Fruit fly (Drosophila melanogaster) whole organism, embryonic: ENCODE measurements around the gene Sec24CD.

ENCODE experiments used
- Atf3 ChIP-seq: fragments of 200-800 bp; sonication (Bioruptor generic); optimal IDR thresholded peaks from 3 replicates; lab custom pipeline; 2016; ENCODE audit warnings: missing biosample characterization, missing genetic modification characterization
- B-H1 ChIP-seq: fragments of 200-800 bp; sonication (Bioruptor generic); IDR thresholded peaks from 3 replicates; pipeline ENCODE4 v1.3.6; 2022; ENCODE audit warnings: missing biosample characterization, missing genetic modification characterization
- Bgb ChIP-seq: fragments of 200-800 bp; sonication (Bioruptor generic); IDR thresholded peaks from 2 replicates; pipeline ENCODE4 v1.3.6; 2022; ENCODE audit warnings: missing biosample characterization, missing genetic modification characterization; ENCODE audit not compliant: partially characterized antibody
- CG10274 ChIP-seq: fragments of 200-800 bp; sonication (Bioruptor generic); optimal IDR thresholded peaks from 3 replicates; lab custom pipeline; 2017; ENCODE audit warnings: missing biosample characterization, mild to moderate bottlenecking, missing genetic modification characterization
- CG11398 ChIP-seq: fragments of 200-800 bp; sonication (Bioruptor generic); optimal IDR thresholded peaks from 2 replicates; lab custom pipeline; 2016; ENCODE audit warnings: missing biosample characterization, missing genetic modification characterization
- CG12391 ChIP-seq: fragments of 200-800 bp; sonication (Bioruptor generic); optimal IDR thresholded peaks from 3 replicates; lab custom pipeline; 2018; ENCODE audit warnings: missing biosample characterization, mild to moderate bottlenecking, missing genetic modification characterization, moderate library complexity
- CG12769 ChIP-seq: fragments of 200-800 bp; sonication (Bioruptor generic); optimal IDR thresholded peaks from 2 replicates; lab custom pipeline; 2019; ENCODE audit warnings: missing biosample characterization, mild to moderate bottlenecking, missing genetic modification characterization, moderate library complexity
- CG14667 ChIP-seq: fragments of 200-800 bp; sonication (Bioruptor generic); IDR thresholded peaks from 2 replicates; pipeline ENCODE4 v1.3.6; 2022; ENCODE audit warnings: missing biosample characterization, missing genetic modification characterization
- CG15514 ChIP-seq: fragments of 200-800 bp; sonication (Bioruptor generic); optimal IDR thresholded peaks from 3 replicates; lab custom pipeline; 2017; ENCODE audit warnings: missing biosample characterization, missing genetic modification characterization, mild to moderate bottlenecking, moderate library complexity, missing genetic modification reagents
- CG1647 ChIP-seq: fragments of 200-800 bp; sonication (Bioruptor generic); optimal IDR thresholded peaks from 3 replicates; lab custom pipeline; 2016; ENCODE audit warnings: missing biosample characterization, missing genetic modification characterization
- CG2116 ChIP-seq: fragments of 200-800 bp; sonication (Bioruptor generic); optimal IDR thresholded peaks from 3 replicates; lab custom pipeline; 2018; ENCODE audit warnings: missing biosample characterization, mild to moderate bottlenecking, missing genetic modification characterization
- CG32772 ChIP-seq: fragments of 200-800 bp; sonication (Bioruptor generic); IDR thresholded peaks from 2 replicates; pipeline ENCODE4 v1.3.6; 2022; ENCODE audit warnings: missing biosample characterization, missing genetic modification characterization
- CG34422 ChIP-seq: fragments of 200-800 bp; sonication (Bioruptor generic); IDR thresholded peaks from 3 replicates; pipeline ENCODE4 v1.3.6; 2022; ENCODE audit warnings: missing biosample characterization, missing genetic modification characterization
- CG3838 ChIP-seq: fragments of 200-800 bp; sonication (Bioruptor generic); optimal IDR thresholded peaks from 3 replicates; lab custom pipeline; 2016; ENCODE audit warnings: missing biosample characterization, missing genetic modification characterization
- CG4282 ChIP-seq: fragments of 200-800 bp; sonication (Bioruptor generic); optimal IDR thresholded peaks from 2 replicates; lab custom pipeline; 2016; ENCODE audit warnings: missing biosample characterization, missing genetic modification characterization
- CG8281 ChIP-seq: fragments of 200-800 bp; sonication (Bioruptor generic); optimal IDR thresholded peaks from 2 replicates; lab custom pipeline; 2018; ENCODE audit warnings: missing biosample characterization, mild to moderate bottlenecking, missing genetic modification characterization, moderate library complexity
- CG8924 ChIP-seq: fragments of 200-800 bp; optimal IDR thresholded peaks from 3 replicates; lab custom pipeline; 2019; ENCODE audit warnings: missing biosample characterization, mild to moderate bottlenecking, missing genetic modification characterization, moderate library complexity
- CG9215 ChIP-seq: fragments of 200-800 bp; sonication (Bioruptor generic); IDR thresholded peaks from 2 replicates; pipeline ENCODE4 v1.3.6; 2022; ENCODE audit warnings: missing biosample characterization, missing genetic modification characterization
- CTCF ChIP-seq: fragments of 200-800 bp; sonication (Bioruptor generic); optimal IDR thresholded peaks from 2 replicates; lab custom pipeline; 2017; ENCODE audit warnings: missing biosample characterization, mild to moderate bottlenecking, missing genetic modification characterization, moderate library complexity
- Camta ChIP-seq: fragments of 200-800 bp; sonication (Bioruptor generic); optimal IDR thresholded peaks from 2 replicates; lab custom pipeline; 2016; ENCODE audit warnings: missing biosample characterization, missing genetic modification characterization
- D19B ChIP-seq: fragments of 200-800 bp; sonication (Bioruptor generic); optimal IDR thresholded peaks from 2 replicates; lab custom pipeline; 2017; ENCODE audit warnings: missing biosample characterization, mild to moderate bottlenecking, missing genetic modification characterization
- Dek ChIP-seq: fragments of 200-800 bp; sonication (Bioruptor generic); optimal IDR thresholded peaks from 3 replicates; lab custom pipeline; 2019; ENCODE audit warnings: missing biosample characterization, mild to moderate bottlenecking, missing genetic modification characterization, moderate library complexity
- Dp ChIP-seq: fragments of 200-800 bp; sonication (Bioruptor generic); optimal IDR thresholded peaks from 2 replicates; lab custom pipeline; 2018; ENCODE audit warnings: missing biosample characterization, mild to moderate bottlenecking, missing genetic modification characterization, moderate library complexity
- ERR ChIP-seq: fragments of 200-800 bp; sonication (Bioruptor generic); optimal IDR thresholded peaks from 2 replicates; lab custom pipeline; 2016; ENCODE audit warnings: missing biosample characterization, missing genetic modification characterization
- Fer3 ChIP-seq: fragments of 200-800 bp; sonication (Bioruptor generic); optimal IDR thresholded peaks from 2 replicates; lab custom pipeline; 2018; ENCODE audit warnings: missing biosample characterization, mild to moderate bottlenecking, missing genetic modification characterization, moderate library complexity
- HHEX ChIP-seq: fragments of 200-800 bp; sonication (Bioruptor generic); optimal IDR thresholded peaks from 3 replicates; lab custom pipeline; 2017; ENCODE audit warnings: missing biosample characterization, mild to moderate bottlenecking, missing genetic modification characterization, missing genetic modification reagents
- HmgZ ChIP-seq: fragments of 200-800 bp; sonication (Bioruptor generic); optimal IDR thresholded peaks from 2 replicates; lab custom pipeline; 2018; ENCODE audit warnings: missing biosample characterization, mild to moderate bottlenecking, missing genetic modification characterization
- Jarid2 ChIP-seq: fragments of 200-800 bp; sonication (Bioruptor generic); optimal IDR thresholded peaks from 3 replicates; lab custom pipeline; 2017; ENCODE audit warnings: mild to moderate bottlenecking, missing biosample characterization, missing genetic modification reagents, missing genetic modification characterization
- NC2α ChIP-seq: fragments of 200-800 bp; sonication (Bioruptor generic); optimal IDR thresholded peaks from 2 replicates; lab custom pipeline; 2016; ENCODE audit warnings: missing biosample characterization, missing genetic modification characterization
- Pdp1 ChIP-seq, 2 experiments: fragments of 200-800 bp; sonication (Bioruptor generic); optimal IDR thresholded peaks; 3 replicates each; lab custom pipeline; 2016; ENCODE audit warnings: missing biosample characterization in 2 of 2, missing genetic modification characterization in 2 of 2, mild to moderate bottlenecking in 1 of 2, moderate library complexity in 1 of 2
- Sin3A ChIP-seq: fragments of >200 bp; optimal IDR thresholded peaks from 2 replicates; lab custom pipeline; 2018
- Six4 ChIP-seq: fragments of 200-800 bp; sonication (Bioruptor generic); optimal IDR thresholded peaks from 2 replicates; lab custom pipeline; 2016; ENCODE audit warnings: missing biosample characterization, missing genetic modification characterization
- Trl ChIP-seq, 3 experiments: fragments of >200 bp in 2 of 3; fragments of 200-800 bp in 1 of 3; sonication (Bioruptor generic) in 1 of 3; optimal IDR thresholded peaks; 2 replicates in 1 of 3; 3 replicates in 2 of 3; lab custom pipeline; 2016 to 2017; ENCODE audit warnings: missing biosample characterization in 1 of 3, missing genetic modification characterization in 1 of 3
- al ChIP-seq: fragments of 200-800 bp; sonication (Bioruptor generic); IDR thresholded peaks from 2 replicates; pipeline ENCODE4 v1.3.6; 2022; ENCODE audit warnings: missing biosample characterization, missing genetic modification characterization
- aop ChIP-seq: fragments of 200-800 bp; sonication (Bioruptor generic); IDR thresholded peaks from 2 replicates; pipeline ENCODE4 v1.3.6; 2022; ENCODE audit warnings: missing biosample characterization, missing genetic modification characterization
- ap ChIP-seq: fragments of 200-800 bp; sonication (Bioruptor generic); IDR thresholded peaks from 2 replicates; pipeline ENCODE4 v1.3.6; 2022; ENCODE audit warnings: missing biosample characterization, missing genetic modification characterization
- ato ChIP-seq: fragments of 200-800 bp; sonication (Bioruptor generic); IDR thresholded peaks from 2 replicates; pipeline ENCODE4 v1.3.6; 2022; ENCODE audit warnings: missing biosample characterization, missing genetic modification characterization; ENCODE audit not compliant: partially characterized antibody
- bab2 ChIP-seq: fragments of 200-800 bp; sonication (Bioruptor generic); optimal IDR thresholded peaks from 2 replicates; lab custom pipeline; 2016; ENCODE audit warnings: missing biosample characterization, missing genetic modification characterization
- bsh ChIP-seq, 2 experiments: fragments of 200-800 bp; sonication (Bioruptor generic); optimal IDR thresholded peaks; 2 replicates each; lab custom pipeline; 2017 to 2018; ENCODE audit warnings: mild to moderate bottlenecking in 2 of 2, missing biosample characterization in 2 of 2, missing genetic modification characterization in 2 of 2, moderate library complexity in 1 of 2
- dan ChIP-seq: fragments of 200-800 bp; sonication (Bioruptor generic); IDR thresholded peaks from 2 replicates; pipeline ENCODE4 v1.3.6; 2022; ENCODE audit warnings: missing biosample characterization, missing genetic modification characterization
- exex ChIP-seq: fragments of 200-800 bp; sonication (Bioruptor generic); optimal IDR thresholded peaks from 4 replicates; lab custom pipeline; 2018; ENCODE audit warnings: missing biosample characterization, mild to moderate bottlenecking, missing genetic modification characterization, moderate library complexity
- ham ChIP-seq: fragments of 200-800 bp; sonication (Bioruptor generic); IDR thresholded peaks from 2 replicates; pipeline ENCODE4 v1.3.6; 2022; ENCODE audit warnings: missing biosample characterization, missing genetic modification characterization
- her ChIP-seq: fragments of 200-800 bp; sonication (Bioruptor generic); optimal IDR thresholded peaks from 2 replicates; lab custom pipeline; 2016; ENCODE audit warnings: missing biosample characterization, missing genetic modification characterization
- pnt ChIP-seq: fragments of 200-800 bp; sonication (Bioruptor generic); optimal IDR thresholded peaks from 3 replicates; lab custom pipeline; 2016; ENCODE audit warnings: missing biosample characterization, missing genetic modification characterization
- ro ChIP-seq: fragments of 200-800 bp; sonication (Bioruptor generic); IDR thresholded peaks from 2 replicates; pipeline ENCODE4 v1.3.6; 2022; ENCODE audit warnings: missing biosample characterization, missing genetic modification characterization
- sens ChIP-seq: fragments of 200-800 bp; sonication (Bioruptor generic); peaks from one replicate; lab custom pipeline; 2016; ENCODE audit warnings: missing biosample characterization, missing genetic modification characterization
- slp2 ChIP-seq: fragments of 200-800 bp; sonication (Bioruptor generic); optimal IDR thresholded peaks from 2 replicates; lab custom pipeline; 2016; ENCODE audit warnings: missing biosample characterization, missing genetic modification characterization
- sob ChIP-seq: fragments of 200-800 bp; sonication (Bioruptor generic); IDR thresholded peaks from 2 replicates; pipeline ENCODE4 v1.3.6; 2022; ENCODE audit warnings: missing biosample characterization, missing genetic modification characterization
- stc ChIP-seq: fragments of 200-800 bp; sonication (Bioruptor generic); IDR thresholded peaks from 2 replicates; pipeline ENCODE4 v1.3.6; 2022; ENCODE audit warnings: missing biosample characterization, missing genetic modification characterization
- unpg ChIP-seq: fragments of 200-800 bp; sonication (Bioruptor generic); optimal IDR thresholded peaks from 3 replicates; lab custom pipeline; 2018; ENCODE audit warnings: missing biosample characterization, mild to moderate bottlenecking, missing genetic modification characterization, moderate library complexity
- wdn ChIP-seq: fragments of 200-800 bp; sonication (Bioruptor generic); IDR thresholded peaks from 2 replicates; pipeline ENCODE4 v1.3.6; 2022; ENCODE audit warnings: missing biosample characterization, missing genetic modification characterization
- zen2 ChIP-seq: fragments of 200-800 bp; sonication (Bioruptor generic); IDR thresholded peaks from 3 replicates; pipeline ENCODE4 v1.3.6; 2022; ENCODE audit warnings: missing biosample characterization, missing genetic modification characterization; ENCODE audit not compliant: partially characterized antibody

Sec24CD gene

dm6 chr2L:2192123-2192601 is 44.5 kb downstream of the Sec24CD start, which contains the start of gene CG10874 (continued):
- no peak for TF ChIP-seq ro
- TF ChIP-seq ap (GFP tag; lab: Robert Waterston, UW), result no peak
- TF ChIP-seq sob, result no peak
- no peak for TF ChIP-seq CTCF
- no peak for TF ChIP-seq Camta (GFP tag; lab: Kevin White, UChicago)
- TF ChIP-seq Jarid2, result no peak
- no peak for TF ChIP-seq ham (GFP tag; lab: Robert Waterston, UW)
- no peak for TF ChIP-seq Trl (optimal IDR thresholded peaks at IDR 0.05; lab: Kevin White, UChicago)
- TF ChIP-seq Trl (GFP tag; optimal IDR thresholded peaks at IDR 0.05; lab: Kevin White, UChicago), result no peak
- no peak for TF ChIP-seq CG1647
- peak; percentile 79 for TF ChIP-seq CG15514 (GFP tag; lab: Kevin White, UChicago)
- no peak for TF ChIP-seq Atf3 (GFP tag; lab: Kevin White, UChicago)
- TF ChIP-seq CG8924 (tag; lab: Kevin White, UChicago), result no peak
- TF ChIP-seq CG34422 (GFP tag; lab: Robert Waterston, UW), result no peak
- no peak for TF ChIP-seq Bgb (GFP tag; lab: Robert Waterston, UW)
- no peak for TF ChIP-seq Fer3
- no peak for TF ChIP-seq pnt (GFP tag; lab: Kevin White, UChicago)
- TF ChIP-seq Dek, result peak; percentile 17
- no peak for TF ChIP-seq Pdp1 (GFP tag; optimal IDR thresholded peaks at IDR 0.05; lab: Kevin White, UChicago)
- no peak for TF ChIP-seq slp2 (GFP tag; lab: Kevin White, UChicago)
- peak; percentile 70 for TF ChIP-seq Sin3A
- no peak for TF ChIP-seq CG14667
- peak; percentile 99 for TF ChIP-seq Dp (GFP tag; lab: Kevin White, UChicago)
- peak; percentile 95 for TF ChIP-seq D19B
- no peak for TF ChIP-seq unpg
- TF ChIP-seq B-H1 (GFP tag; lab: Robert Waterston, UW), result no peak
- TF ChIP-seq NC2α (GFP tag; lab: Kevin White, UChicago), result no peak
- TF ChIP-seq her (GFP tag; lab: Kevin White, UChicago), result peak; percentile 100
- no peak for TF ChIP-seq zen2
- TF ChIP-seq exex (tag; lab: Kevin White, UChicago), result no peak
- TF ChIP-seq al (GFP tag; lab: Robert Waterston, UW), result no peak
- TF ChIP-seq CG12391 (tag; lab: Kevin White, UChicago), result peak; percentile 10
- TF ChIP-seq stc (GFP tag; lab: Robert Waterston, UW), result no peak
- TF ChIP-seq HmgZ (tag; lab: Kevin White, UChicago), result peak; percentile 60
- TF ChIP-seq ERR (GFP tag; lab: Kevin White, UChicago), result no peak
- no peak for TF ChIP-seq CG4282
- no peak for TF ChIP-seq CG32772 (GFP tag; lab: Robert Waterston, UW)
- TF ChIP-seq aop, result no peak
- no peak for TF ChIP-seq Six4 (GFP tag; lab: Kevin White, UChicago)
- no peak for TF ChIP-seq CG11398 (GFP tag; lab: Kevin White, UChicago)
- TF ChIP-seq bab2, result no peak
- peak; percentile 70 for TF ChIP-seq CG2116 (GFP tag; lab: Kevin White, UChicago)
- no peak for TF ChIP-seq bsh (GFP tag; optimal IDR thresholded peaks at IDR 0.05; lab: Kevin White, UChicago)
- TF ChIP-seq ato (GFP tag; lab: Robert Waterston, UW), result no peak
- no peak for TF ChIP-seq wdn
- no peak for TF ChIP-seq CG3838 (GFP tag; lab: Kevin White, UChicago)
- no peak for TF ChIP-seq dan (GFP tag; lab: Robert Waterston, UW)
- peak; percentile 10 for TF ChIP-seq CG12769 (tag; lab: Kevin White, UChicago)
- TF ChIP-seq sens (GFP tag; lab: Kevin White, UChicago), result peak; percentile 65
- TF ChIP-seq CG10274, result no peak
- no peak for TF ChIP-seq HHEX (GFP tag; lab: Kevin White, UChicago)
- no peak for TF ChIP-seq CG9215 (GFP tag; lab: Robert Waterston, UW)
- no peak for TF ChIP-seq CG8281 (tag; lab: Kevin White, UChicago)
